Fruit fly (Drosophila melanogaster) whole organism, embryonic: ENCODE data around the gene CG18581.

Experiments
- ATbp ChIP-seq: fragments of 200-800 bp; sonication (Bioruptor generic); optimal IDR thresholded peaks from 2 replicates; lab custom pipeline; 2017; ENCODE audit warnings: missing biosample characterization, mild to moderate bottlenecking, missing genetic modification characterization, missing genetic modification reagents
- CG10565 ChIP-seq: fragments of 200-800 bp; sonication (Bioruptor generic); optimal IDR thresholded peaks from 3 replicates; lab custom pipeline; 2016; ENCODE audit warnings: missing biosample characterization, mild to moderate bottlenecking, missing genetic modification characterization
- CG11093 ChIP-seq: fragments of 200-800 bp; sonication (Bioruptor generic); IDR thresholded peaks from 3 replicates; pipeline ENCODE4 v1.3.6; 2022; ENCODE audit warnings: missing biosample characterization, missing genetic modification characterization
- CG11456 ChIP-seq: fragments of 200-800 bp; sonication (Bioruptor generic); IDR thresholded peaks from 3 replicates; pipeline ENCODE4 v1.3.6; 2022; ENCODE audit warnings: missing biosample characterization, missing genetic modification characterization
- CG14050 ChIP-seq: fragments of 200-800 bp; sonication (Bioruptor generic); IDR thresholded peaks from 3 replicates; pipeline ENCODE4 v1.3.6; 2022; ENCODE audit warnings: missing biosample characterization, missing genetic modification characterization
- CG15479 ChIP-seq: fragments of 200-800 bp; sonication (Bioruptor generic); optimal IDR thresholded peaks from 3 replicates; lab custom pipeline; 2019; ENCODE audit warnings: missing biosample characterization, mild to moderate bottlenecking, missing genetic modification characterization, moderate library complexity
- CG17568 ChIP-seq: fragments of 200-800 bp; sonication (Bioruptor generic); optimal IDR thresholded peaks from 2 replicates; lab custom pipeline; 2018; ENCODE audit warnings: missing biosample characterization, mild to moderate bottlenecking, missing genetic modification characterization, moderate library complexity
- CG17612 ChIP-seq: fragments of 200-800 bp; sonication (Bioruptor generic); IDR thresholded peaks from 2 replicates; pipeline ENCODE4 v1.3.6; 2022; ENCODE audit warnings: missing biosample characterization, missing genetic modification characterization
- CG18764 ChIP-seq: fragments of 200-800 bp; sonication (Bioruptor generic); optimal IDR thresholded peaks from 3 replicates; lab custom pipeline; 2016; ENCODE audit warnings: missing biosample characterization, missing genetic modification characterization
- CG32767 ChIP-seq: fragments of 200-800 bp; sonication (Bioruptor generic); IDR thresholded peaks from 2 replicates; pipeline ENCODE4 v1.3.6; 2022; ENCODE audit warnings: missing biosample characterization, missing genetic modification characterization
- CG33557 ChIP-seq: fragments of 200-800 bp; sonication (Bioruptor generic); optimal IDR thresholded peaks from 2 replicates; lab custom pipeline; 2019; ENCODE audit warnings: missing biosample characterization, mild to moderate bottlenecking, missing genetic modification characterization, moderate library complexity
- CG34224 ChIP-seq: fragments of 200-800 bp; sonication (Bioruptor generic); IDR thresholded peaks from 3 replicates; pipeline ENCODE4 v1.3.6; 2022; ENCODE audit warnings: missing biosample characterization, missing genetic modification characterization; ENCODE audit not compliant: partially characterized antibody
- CG3726 ChIP-seq: fragments of 200-800 bp; sonication (Bioruptor generic); IDR thresholded peaks from 3 replicates; pipeline ENCODE4, ENCODE4 v1.3.6; 2022; ENCODE audit warnings: missing biosample characterization, missing genetic modification characterization
- CG4360 ChIP-seq: fragments of 200-800 bp; sonication (Bioruptor generic); IDR thresholded peaks from 2 replicates; pipeline ENCODE4 v1.3.6; 2022; ENCODE audit warnings: missing biosample characterization, missing genetic modification characterization
- CG4404 ChIP-seq: fragments of 200-800 bp; sonication (Bioruptor generic); IDR thresholded peaks from 2 replicates; pipeline ENCODE4 v1.3.6; 2022; ENCODE audit warnings: missing biosample characterization, missing genetic modification characterization
- CG7357 ChIP-seq: fragments of 200-800 bp; sonication (Bioruptor generic); IDR thresholded peaks from 3 replicates; pipeline ENCODE4 v1.3.6; 2022; ENCODE audit warnings: missing biosample characterization, missing genetic modification characterization
- CG8924 ChIP-seq: fragments of 200-800 bp; optimal IDR thresholded peaks from 3 replicates; lab custom pipeline; 2019; ENCODE audit warnings: missing biosample characterization, mild to moderate bottlenecking, missing genetic modification characterization, moderate library complexity
- CG9797 ChIP-seq: fragments of 200-800 bp; sonication (Bioruptor generic); optimal IDR thresholded peaks from 3 replicates; lab custom pipeline; 2018; ENCODE audit warnings: missing biosample characterization, mild to moderate bottlenecking, missing genetic modification characterization
- CG9817 ChIP-seq: fragments of 200-800 bp; sonication (Bioruptor generic); optimal IDR thresholded peaks from 2 replicates; lab custom pipeline; 2018; ENCODE audit warnings: missing biosample characterization, mild to moderate bottlenecking, missing genetic modification characterization, moderate library complexity
- CG9876 ChIP-seq: fragments of 200-800 bp; sonication (Bioruptor generic); optimal IDR thresholded peaks from 2 replicates; lab custom pipeline; 2016; ENCODE audit warnings: missing biosample characterization, missing genetic modification characterization
- Dad ChIP-seq: fragments of 200-800 bp; sonication (Bioruptor generic); optimal IDR thresholded peaks from 3 replicates; lab custom pipeline; 2016; ENCODE audit warnings: missing biosample characterization, missing genetic modification characterization
- Dbx ChIP-seq: fragments of 200-800 bp; sonication (Bioruptor generic); IDR thresholded peaks from 3 replicates; pipeline ENCODE4 v1.3.6; 2022; ENCODE audit warnings: missing biosample characterization, missing genetic modification characterization
- Doc3 ChIP-seq: fragments of 200-800 bp; sonication (Bioruptor generic); IDR thresholded peaks from 3 replicates; pipeline ENCODE4 v1.3.6; 2022; ENCODE audit warnings: missing biosample characterization, missing genetic modification characterization; ENCODE audit not compliant: partially characterized antibody
- Ets65A ChIP-seq: fragments of 200-800 bp; sonication (Bioruptor generic); peaks from one replicate; lab custom pipeline; 2016; ENCODE audit warnings: missing biosample characterization, missing genetic modification characterization
- Ets97D ChIP-seq: fragments of 200-800 bp; sonication (Bioruptor generic); optimal IDR thresholded peaks from 3 replicates; lab custom pipeline; 2016; ENCODE audit warnings: missing biosample characterization, missing genetic modification characterization
- Hr3 ChIP-seq: fragments of 200-800 bp; sonication (Bioruptor generic); optimal IDR thresholded peaks from 3 replicates; lab custom pipeline; 2016; ENCODE audit warnings: missing biosample characterization, missing genetic modification characterization
- Hsf ChIP-seq: fragments of 200-800 bp; sonication (Bioruptor generic); optimal IDR thresholded peaks from 3 replicates; lab custom pipeline; 2016; ENCODE audit warnings: missing biosample characterization, missing genetic modification characterization
- MBD-R2 ChIP-seq: fragments of 200-800 bp; sonication (Bioruptor generic); IDR thresholded peaks from 2 replicates; pipeline ENCODE4 v1.3.6; 2022; ENCODE audit warnings: missing biosample characterization, missing genetic modification characterization
- NC2β ChIP-seq: fragments of 200-800 bp; sonication (Bioruptor generic); optimal IDR thresholded peaks from 2 replicates; lab custom pipeline; 2016; ENCODE audit warnings: missing biosample characterization, missing genetic modification characterization
- Ssrp ChIP-seq: fragments of 200-800 bp; sonication (Bioruptor generic); optimal IDR thresholded peaks from 2 replicates; lab custom pipeline; 2018; ENCODE audit warnings: missing biosample characterization, mild to moderate bottlenecking, missing genetic modification characterization, moderate library complexity
- Xrp1 ChIP-seq: fragments of 200-800 bp; sonication (Bioruptor generic); IDR thresholded peaks from 2 replicates; pipeline ENCODE4 v1.3.6; 2022; ENCODE audit warnings: missing biosample characterization, missing genetic modification characterization
- az2 ChIP-seq: fragments of 200-800 bp; sonication (Bioruptor generic); optimal IDR thresholded peaks from 3 replicates; lab custom pipeline; 2016; ENCODE audit warnings: missing biosample characterization, missing genetic modification characterization
- bcd ChIP-seq: fragments of 200-800 bp; sonication (Bioruptor generic); optimal IDR thresholded peaks from 2 replicates; lab custom pipeline; 2017; ENCODE audit warnings: missing biosample characterization, mild to moderate bottlenecking, missing genetic modification characterization
- caup ChIP-seq: fragments of 200-800 bp; sonication (Bioruptor generic); optimal IDR thresholded peaks from 3 replicates; lab custom pipeline; 2017; ENCODE audit warnings: missing biosample characterization, mild to moderate bottlenecking, missing genetic modification characterization, moderate library complexity; ENCODE audit not compliant: severe bottlenecking
- danr ChIP-seq: fragments of 200-800 bp; sonication (Bioruptor generic); IDR thresholded peaks from 2 replicates; pipeline ENCODE4 v1.3.6; 2022; ENCODE audit warnings: missing biosample characterization, missing genetic modification characterization
- eve ChIP-seq, 2 experiments: fragments of >200 bp; optimal IDR thresholded peaks; 2 replicates each; lab custom pipeline; 2017; ENCODE audit warnings: missing biosample characterization in 2 of 2, missing genetic modification characterization in 2 of 2
- eyg ChIP-seq: fragments of 200-800 bp; sonication (Bioruptor generic); optimal IDR thresholded peaks from 3 replicates; lab custom pipeline; 2016; ENCODE audit warnings: missing biosample characterization, missing genetic modification characterization
- fd96Cb ChIP-seq: fragments of 200-800 bp; sonication (Bioruptor generic); optimal IDR thresholded peaks from 2 replicates; lab custom pipeline; 2018; ENCODE audit warnings: missing biosample characterization, mild to moderate bottlenecking, missing genetic modification characterization, moderate library complexity
- gro ChIP-seq: fragments of 200-800 bp; sonication (Bioruptor generic); optimal IDR thresholded peaks from 2 replicates; lab custom pipeline; 2016; ENCODE audit warnings: missing biosample characterization, missing genetic modification characterization
- h ChIP-seq: fragments of >200 bp; optimal IDR thresholded peaks from 2 replicates; lab custom pipeline; 2017
- lab ChIP-seq: fragments of 200-800 bp; sonication (Bioruptor generic); optimal IDR thresholded peaks from 3 replicates; lab custom pipeline; 2017; ENCODE audit warnings: missing biosample characterization, missing genetic modification characterization, mild to moderate bottlenecking, moderate library complexity, missing genetic modification reagents
- lmd ChIP-seq: fragments of 200-800 bp; sonication (Bioruptor generic); IDR thresholded peaks from 2 replicates; pipeline ENCODE4 v1.3.6; 2022; ENCODE audit warnings: missing biosample characterization, missing genetic modification characterization
- nerfin-2 ChIP-seq: fragments of 200-800 bp; sonication (Bioruptor generic); IDR thresholded peaks from 2 replicates; pipeline ENCODE4 v1.3.6; 2022; ENCODE audit warnings: missing biosample characterization, missing genetic modification characterization; ENCODE audit not compliant: partially characterized antibody
- pfk ChIP-seq: fragments of 200-800 bp; sonication (Bioruptor generic); optimal IDR thresholded peaks from 2 replicates; lab custom pipeline; 2018; ENCODE audit warnings: missing biosample characterization, mild to moderate bottlenecking, missing genetic modification characterization, moderate library complexity
- pum ChIP-seq: fragments of 200-800 bp; sonication (Bioruptor generic); optimal IDR thresholded peaks from 2 replicates; lab custom pipeline; 2016; ENCODE audit warnings: missing biosample characterization, missing genetic modification characterization
- ranshi ChIP-seq: fragments of 200-800 bp; sonication (Bioruptor generic); IDR thresholded peaks from 2 replicates; pipeline ENCODE4 v1.3.6; 2022; ENCODE audit warnings: missing biosample characterization, missing genetic modification characterization
- sima ChIP-seq: fragments of 200-800 bp; sonication (Bioruptor generic); optimal IDR thresholded peaks from 2 replicates; lab custom pipeline; 2016; ENCODE audit warnings: missing biosample characterization, missing genetic modification characterization
- slbo ChIP-seq: fragments of 200-800 bp; sonication (Bioruptor generic); IDR thresholded peaks from 2 replicates; pipeline ENCODE4 v1.3.6; 2022; ENCODE audit warnings: missing biosample characterization, missing genetic modification characterization
- sob ChIP-seq: fragments of 200-800 bp; sonication (Bioruptor generic); IDR thresholded peaks from 2 replicates; pipeline ENCODE4 v1.3.6; 2022; ENCODE audit warnings: missing biosample characterization, missing genetic modification characterization
- stwl ChIP-seq: fragments of 200-800 bp; sonication (Bioruptor generic); optimal IDR thresholded peaks from 3 replicates; lab custom pipeline; 2018; ENCODE audit warnings: missing biosample characterization, mild to moderate bottlenecking, missing genetic modification characterization, moderate library complexity

CG18581 gene

DNA sequence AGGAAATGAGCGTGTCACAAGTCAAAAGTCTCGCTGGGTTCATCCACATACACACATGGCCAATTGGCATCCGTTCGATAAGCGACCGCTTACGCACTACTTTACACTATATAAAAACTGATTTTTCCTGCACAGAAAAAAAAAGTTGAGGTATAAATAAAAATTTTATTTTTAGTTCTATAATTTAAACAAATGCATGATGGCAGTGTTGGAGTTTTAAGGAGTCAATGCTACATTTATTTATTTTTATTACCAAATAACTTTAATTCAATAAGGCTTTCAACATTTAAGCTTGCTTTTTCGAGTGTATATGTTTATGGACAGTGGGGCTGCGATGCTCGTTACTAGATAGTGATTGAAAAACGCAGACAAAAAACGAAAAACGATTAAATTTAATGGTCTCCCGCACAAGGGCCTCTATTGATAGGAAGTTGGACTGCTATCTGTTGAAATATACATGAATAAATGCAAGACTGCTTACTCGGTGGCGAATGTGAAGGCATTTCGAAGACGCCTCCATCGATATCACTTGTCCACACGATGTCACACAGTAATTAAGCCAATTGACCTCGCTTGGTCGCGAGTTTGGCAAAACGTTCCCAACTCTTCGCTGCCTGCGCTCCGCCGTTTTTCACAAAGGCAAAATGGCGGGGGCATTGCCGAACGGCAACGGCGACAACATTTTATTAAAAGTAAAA lies 38.2 kb downstream of the CG18581 start (continued):
- TF ChIP-seq eyg (GFP tag; lab: Kevin White, UChicago) (no peak), CG14050 (peak; percentile 43; the same call in 1 of the 3 replicates), az2 (GFP tag; lab: Kevin White, UChicago) (peak; percentile 74), NC2β (GFP tag; lab: Kevin White, UChicago) (no peak), Doc3 (no peak), slbo (peak; percentile 76), CG33557 (GFP tag; lab: Kevin White, UChicago) (peak; percentile 78), CG4404 (peak; percentile 50), CG34224 (GFP tag; lab: Robert Waterston, UW) (no peak), lmd (GFP tag; lab: Robert Waterston, UW) (peak; percentile 71), CG18764 (peak; percentile 48), CG9876 (no peak), pum (GFP tag; lab: Kevin White, UChicago) (peak; percentile 47), CG17568 (GFP tag; lab: Kevin White, UChicago) (peak; percentile 50), h (no peak), Ssrp (peak; percentile 80), ranshi (GFP tag; lab: Robert Waterston, UW) (peak; percentile 80), ATbp (GFP tag; lab: Kevin White, UChicago) (peak; percentile 72), lab (GFP tag; lab: Kevin White, UChicago) (peak; percentile 81), stwl (no peak), Ets97D (GFP tag; lab: Kevin White, UChicago) (no peak), CG4360 (GFP tag; lab: Robert Waterston, UW) (no peak), CG15479 (GFP tag; lab: Kevin White, UChicago) (no peak), CG17612 (peak; percentile 16; the same call in 1 of the 2 replicates), gro (GFP tag; lab: Kevin White, UChicago) (no peak), MBD-R2 (GFP tag; lab: Robert Waterston, UW) (peak; percentile 39; the same call in 1 of the 2 replicates), nerfin-2 (no peak), CG9797 (GFP tag; lab: Kevin White, UChicago) (no peak), bcd (GFP tag; lab: Kevin White, UChicago) (peak; percentile 65), danr (GFP tag; lab: Robert Waterston, UW) (peak; percentile 39; the same call in 1 of the 2 replicates), CG11093 (GFP tag; lab: Robert Waterston, UW) (0 out of 3 replicates have a peak, but pooled peaks have one; percentile 36), Hr3 (GFP tag; lab: Kevin White, UChicago) (peak; percentile 55), CG10565 (no peak), Ets65A (GFP tag; lab: Kevin White, UChicago) (peak; percentile 92), CG32767 (GFP tag; lab: Robert Waterston, UW) (peak; percentile 65; the same call in 1 of the 2 replicates), Dbx (GFP tag; lab: Robert Waterston, UW) (0 out of 3 replicates have a peak, but pooled peaks have one; percentile 18), CG11456 (GFP tag; lab: Robert Waterston, UW) (0 out of 3 replicates have a peak, but pooled peaks have one; percentile 18), sima (GFP tag; lab: Kevin White, UChicago) (no peak), CG9817 (tag; lab: Kevin White, UChicago) (peak; percentile 68), Hsf (GFP tag; lab: Kevin White, UChicago) (peak; percentile 44), Dad (GFP tag; lab: Kevin White, UChicago) (no peak), CG7357 (GFP tag; lab: Robert Waterston, UW) (peak; percentile 60; the same call in 2 of the 3 replicates), fd96Cb (peak; percentile 86), sob (GFP tag; lab: Robert Waterston, UW) (peak; percentile 80), eve (GFP tag; optimal IDR thresholded peaks at IDR 0.05; lab: Kevin White, UChicago) (peak in 1 of 2 experiments; percentile 88), pfk (no peak), CG3726 (GFP tag; lab: Robert Waterston, UW) (no peak; the same call in 2 of the 3 replicates), CG8924 (peak; percentile 89), Xrp1 (peak; percentile 87), caup (GFP tag; lab: Kevin White, UChicago) (peak; percentile 35)
